Fruit fly (Drosophila melanogaster) whole organism, embryonic: Measurements from ENCODE around the gene CG6766.

ENCODE experiments used
- ATbp ChIP-seq: fragments of 200-800 bp; sonication (Bioruptor generic); optimal IDR thresholded peaks from 2 replicates; lab custom pipeline; 2017; ENCODE audit warnings: missing biosample characterization, mild to moderate bottlenecking, missing genetic modification characterization, missing genetic modification reagents
- BtbVII ChIP-seq: fragments of 200-800 bp; sonication (Bioruptor generic); optimal IDR thresholded peaks from 3 replicates; lab custom pipeline; 2017; ENCODE audit warnings: missing biosample characterization, mild to moderate bottlenecking, missing genetic modification characterization
- CG10565 ChIP-seq: fragments of 200-800 bp; sonication (Bioruptor generic); optimal IDR thresholded peaks from 3 replicates; lab custom pipeline; 2016; ENCODE audit warnings: missing biosample characterization, mild to moderate bottlenecking, missing genetic modification characterization
- CG13775 ChIP-seq: fragments of 200-800 bp; sonication (Bioruptor generic); optimal IDR thresholded peaks from 3 replicates; lab custom pipeline; 2017; ENCODE audit warnings: missing biosample characterization, mild to moderate bottlenecking, missing genetic modification characterization
- CG15269 ChIP-seq: fragments of 200-800 bp; sonication (Bioruptor generic); optimal IDR thresholded peaks from 2 replicates; lab custom pipeline; 2018; ENCODE audit warnings: missing biosample characterization, mild to moderate bottlenecking, missing genetic modification characterization, moderate library complexity
- CG1603 ChIP-seq: fragments of 200-800 bp; sonication (Bioruptor generic); optimal IDR thresholded peaks from 2 replicates; lab custom pipeline; 2019; ENCODE audit warnings: missing biosample characterization, mild to moderate bottlenecking, missing genetic modification characterization, moderate library complexity
- CG42726 ChIP-seq: fragments of 200-800 bp; sonication (Bioruptor generic); IDR thresholded peaks from 2 replicates; pipeline ENCODE4 v1.3.6; 2022; ENCODE audit warnings: missing biosample characterization, missing genetic modification characterization; ENCODE audit not compliant: partially characterized antibody
- CG4404 ChIP-seq: fragments of 200-800 bp; sonication (Bioruptor generic); IDR thresholded peaks from 2 replicates; pipeline ENCODE4 v1.3.6; 2022; ENCODE audit warnings: missing biosample characterization, missing genetic modification characterization
- CG6654 ChIP-seq: fragments of 200-800 bp; sonication (Bioruptor generic); optimal IDR thresholded peaks from 2 replicates; lab custom pipeline; 2017; ENCODE audit warnings: missing biosample characterization, mild to moderate bottlenecking, missing genetic modification characterization
- CG8089 ChIP-seq: fragments of 200-800 bp; sonication (Bioruptor generic); optimal IDR thresholded peaks from 3 replicates; lab custom pipeline; 2016; ENCODE audit warnings: missing biosample characterization, missing genetic modification characterization
- CG8478 ChIP-seq: fragments of >200 bp; optimal IDR thresholded peaks from 2 replicates; lab custom pipeline; 2018
- D19B ChIP-seq: fragments of 200-800 bp; sonication (Bioruptor generic); optimal IDR thresholded peaks from 2 replicates; lab custom pipeline; 2017; ENCODE audit warnings: missing biosample characterization, mild to moderate bottlenecking, missing genetic modification characterization
- Dref ChIP-seq: fragments of 200-800 bp; sonication (Bioruptor generic); IDR thresholded peaks from 2 replicates; pipeline ENCODE4 v1.3.6; 2022; ENCODE audit warnings: missing biosample characterization, missing genetic modification characterization
- E2f1 ChIP-seq: fragments of 200-800 bp; sonication (Bioruptor generic); IDR thresholded peaks from 2 replicates; pipeline ENCODE4 v1.3.6; 2022; ENCODE audit warnings: missing biosample characterization, missing genetic modification characterization
- Ets97D ChIP-seq: fragments of 200-800 bp; sonication (Bioruptor generic); optimal IDR thresholded peaks from 3 replicates; lab custom pipeline; 2016; ENCODE audit warnings: missing biosample characterization, missing genetic modification characterization
- H2.0 ChIP-seq: fragments of 200-800 bp; sonication (Bioruptor generic); IDR thresholded peaks from 2 replicates; pipeline ENCODE4 v1.3.6; 2022; ENCODE audit warnings: missing biosample characterization, missing genetic modification characterization
- HLH4C ChIP-seq: fragments of 200-800 bp; sonication (Bioruptor generic); IDR thresholded peaks from 3 replicates; pipeline ENCODE4 v1.3.6; 2022; ENCODE audit warnings: missing biosample characterization, missing genetic modification characterization; ENCODE audit not compliant: partially characterized antibody
- Usf ChIP-seq: fragments of 200-800 bp; sonication (Bioruptor generic); optimal IDR thresholded peaks from 2 replicates; lab custom pipeline; 2017; ENCODE audit warnings: missing genotype, missing biosample characterization, missing genetic modification characterization
- Xrp1 ChIP-seq: fragments of 200-800 bp; sonication (Bioruptor generic); IDR thresholded peaks from 2 replicates; pipeline ENCODE4 v1.3.6; 2022; ENCODE audit warnings: missing biosample characterization, missing genetic modification characterization
- YL-1 ChIP-seq: fragments of 200-800 bp; sonication (Bioruptor generic); optimal IDR thresholded peaks from 3 replicates; lab custom pipeline; 2017; ENCODE audit warnings: missing biosample characterization, mild to moderate bottlenecking, missing genetic modification characterization
- ac ChIP-seq: fragments of 200-800 bp; sonication (Bioruptor generic); optimal IDR thresholded peaks from 3 replicates; lab custom pipeline; 2017; ENCODE audit warnings: missing biosample characterization, mild to moderate bottlenecking, missing genetic modification characterization
- bbx ChIP-seq: fragments of 200-800 bp; sonication (Bioruptor generic); IDR thresholded peaks from 2 replicates; pipeline ENCODE4 v1.3.6; 2022; ENCODE audit warnings: missing biosample characterization, missing genetic modification characterization; ENCODE audit not compliant: partially characterized antibody
- bcd ChIP-seq: fragments of 200-800 bp; sonication (Bioruptor generic); optimal IDR thresholded peaks from 2 replicates; lab custom pipeline; 2017; ENCODE audit warnings: missing biosample characterization, mild to moderate bottlenecking, missing genetic modification characterization
- cad ChIP-seq: fragments of >200 bp; optimal IDR thresholded peaks from 2 replicates; lab custom pipeline; 2017; ENCODE audit warnings: missing biosample characterization, missing genetic modification characterization
- exex ChIP-seq: fragments of 200-800 bp; sonication (Bioruptor generic); optimal IDR thresholded peaks from 4 replicates; lab custom pipeline; 2018; ENCODE audit warnings: missing biosample characterization, mild to moderate bottlenecking, missing genetic modification characterization, moderate library complexity
- hbn ChIP-seq: fragments of 200-800 bp; sonication (Bioruptor generic); IDR thresholded peaks from 2 replicates; pipeline ENCODE4 v1.3.6; 2022; ENCODE audit warnings: missing biosample characterization, missing genetic modification characterization; ENCODE audit not compliant: partially characterized antibody
- her ChIP-seq: fragments of 200-800 bp; sonication (Bioruptor generic); optimal IDR thresholded peaks from 2 replicates; lab custom pipeline; 2016; ENCODE audit warnings: missing biosample characterization, missing genetic modification characterization
- lola ChIP-seq, 3 experiments: fragments of >200 bp in 2 of 3; fragments of 200-800 bp in 1 of 3; sonication (Bioruptor generic) in 1 of 3; optimal IDR thresholded peaks; 2 replicates each; lab custom pipeline; 2017 to 2019; ENCODE audit warnings: missing biosample characterization in 3 of 3, missing genetic modification characterization in 3 of 3, mild to moderate bottlenecking in 1 of 3, moderate library complexity in 1 of 3
- luna ChIP-seq: fragments of 200-800 bp; sonication (Bioruptor generic); optimal IDR thresholded peaks from 2 replicates; lab custom pipeline; 2016; ENCODE audit warnings: missing biosample characterization, missing genetic modification characterization
- mld ChIP-seq: fragments of 200-800 bp; sonication (Bioruptor generic); IDR thresholded peaks from 3 replicates; pipeline ENCODE4 v1.3.6; 2022; ENCODE audit warnings: missing biosample characterization, missing genetic modification characterization; ENCODE audit not compliant: partially characterized antibody
- nmo ChIP-seq: fragments of 200-800 bp; sonication (Bioruptor generic); optimal IDR thresholded peaks from 2 replicates; lab custom pipeline; 2018; ENCODE audit warnings: missing biosample characterization, mild to moderate bottlenecking, missing genetic modification characterization, moderate library complexity
- odd ChIP-seq: fragments of 200-800 bp; sonication (Bioruptor generic); optimal IDR thresholded peaks from 2 replicates; lab custom pipeline; 2017; ENCODE audit warnings: missing biosample characterization, mild to moderate bottlenecking, missing genetic modification characterization
- sug ChIP-seq: fragments of 200-800 bp; optimal IDR thresholded peaks from 2 replicates; lab custom pipeline; 2019; ENCODE audit warnings: missing biosample characterization, mild to moderate bottlenecking, missing genetic modification characterization, moderate library complexity
- tgo ChIP-seq: fragments of 200-800 bp; sonication (Bioruptor generic); IDR thresholded peaks from 3 replicates; pipeline ENCODE4 v1.3.6; 2022; ENCODE audit warnings: missing biosample characterization, missing genetic modification characterization
- tll ChIP-seq, 2 experiments: fragments of 200-800 bp in 1 of 2; fragments of >200 bp in 1 of 2; sonication (Bioruptor generic) in 1 of 2; optimal IDR thresholded peaks; 2 replicates each; lab custom pipeline; 2017 to 2019; ENCODE audit warnings: missing biosample characterization in 2 of 2, missing genetic modification characterization in 2 of 2, mild to moderate bottlenecking in 1 of 2, moderate library complexity in 1 of 2
- unc-4 ChIP-seq: fragments of 200-800 bp; sonication (Bioruptor generic); IDR thresholded peaks from 2 replicates; pipeline ENCODE4 v1.3.6; 2022; ENCODE audit warnings: missing biosample characterization, missing genetic modification characterization; ENCODE audit not compliant: partially characterized antibody
- zen ChIP-seq: fragments of 200-800 bp; sonication (Bioruptor generic); optimal IDR thresholded peaks from 3 replicates; lab custom pipeline; 2018; ENCODE audit warnings: missing biosample characterization, mild to moderate bottlenecking, missing genetic modification characterization, moderate library complexity

Gene CG6766

dm6 chr2L:12040510-12040909 is at the start of gene CG6766 (continued):
- no peak for TF ChIP-seq exex (tag; lab: Kevin White, UChicago)
- no peak for TF ChIP-seq CG8089 (GFP tag; lab: Kevin White, UChicago)
- TF ChIP-seq unc-4 (GFP tag; lab: Robert Waterston, UW): no peak
- TF ChIP-seq H2.0: no peak
- no peak for TF ChIP-seq CG8478 (lab: Kevin White, UChicago)
- peak; percentile 57 for TF ChIP-seq YL-1
- TF ChIP-seq sug: peak; percentile 19
- TF ChIP-seq hbn (GFP tag; lab: Robert Waterston, UW): no peak
- no peak for TF ChIP-seq D19B
- peak; percentile 58 for TF ChIP-seq Dref (GFP tag; lab: Robert Waterston, UW)
- TF ChIP-seq nmo (GFP tag; lab: Kevin White, UChicago): peak; percentile 52
- no peak for TF ChIP-seq BtbVII (GFP tag; lab: Kevin White, UChicago)
- TF ChIP-seq CG15269 (tag; lab: Kevin White, UChicago): no peak
- TF ChIP-seq CG10565 (GFP tag; lab: Kevin White, UChicago): no peak
- TF ChIP-seq ac (GFP tag; lab: Kevin White, UChicago): no peak
- no peak for TF ChIP-seq her (GFP tag; lab: Kevin White, UChicago)
- no peak for TF ChIP-seq ATbp (GFP tag; lab: Kevin White, UChicago)
- no peak for TF ChIP-seq CG6654 (GFP tag; lab: Kevin White, UChicago)
- TF ChIP-seq bcd: no peak
- TF ChIP-seq E2f1: no peak
- no peak for TF ChIP-seq HLH4C (GFP tag; lab: Robert Waterston, UW)
- TF ChIP-seq luna (GFP tag; lab: Kevin White, UChicago): no peak
- TF ChIP-seq Usf (GFP tag; lab: Kevin White, UChicago): no peak
- TF ChIP-seq odd: no peak
- no peak for TF ChIP-seq CG4404 (GFP tag; lab: Robert Waterston, UW)
- TF ChIP-seq Ets97D (GFP tag; lab: Kevin White, UChicago): peak; percentile 3
- TF ChIP-seq CG1603 (tag; lab: Kevin White, UChicago): no peak
- no peak for TF ChIP-seq Xrp1
- no peak for TF ChIP-seq tgo (GFP tag; lab: Robert Waterston, UW)
- peak; percentile 35; the same call in 1 of the 2 replicates for TF ChIP-seq bbx (GFP tag; lab: Robert Waterston, UW)
- TF ChIP-seq CG42726 (GFP tag; lab: Robert Waterston, UW): no peak
- TF ChIP-seq CG13775 (GFP tag; lab: Kevin White, UChicago): no peak

dm6 chr2L:12089145-12089544 is 48.7 kb upstream of the CG6766 start:
- TF ChIP-seq mld (GFP tag; lab: Robert Waterston, UW) (no peak), cad (GFP tag; lab: Kevin White, UChicago) (peak; percentile 33), tll (GFP tag; optimal IDR thresholded peaks at IDR 0.05; lab: Kevin White, UChicago) (peak in 1 of 2 experiments; percentile 94)

- no peak for TF ChIP-seq lola (GFP tag; optimal IDR thresholded peaks at IDR 0.05; lab: Kevin White, UChicago)
- peak; percentile 39 for TF ChIP-seq zen (tag; lab: Kevin White, UChicago)
- peak in 1 of 2 experiments; percentile 69 for TF ChIP-seq tll (GFP tag; optimal IDR thresholded peaks at IDR 0.05; lab: Kevin White, UChicago)
- peak; percentile 98 for TF ChIP-seq cad (GFP tag; lab: Kevin White, UChicago)
Observed at dm6 chr2L:12087442-12087841, 47.0 kb upstream of the CG6766 start.
